Worm (Caenorhabditis elegans) whole organism, L4 larva: Measurements from ENCODE around the gene F17E5.2.

ENCODE experiments used
- aha-1 ChIP-seq: fragments of 150-350 bp; peaks from one replicate; lab custom pipeline; 2014; ENCODE audit warnings: missing biosample characterization, missing genetic modification characterization
- cey-2 ChIP-seq: sonication (generic microtip); optimal IDR thresholded peaks from 3 replicates; lab custom pipeline; 2017; ENCODE audit warnings: missing genetic modification characterization, mild to moderate bottlenecking, missing compliant biosample characterization, antibody characterized with exemption, borderline replicate concordance; ENCODE audit not compliant: insufficient read depth
- egl-27 ChIP-seq: sonication (generic microtip); optimal IDR thresholded peaks from 3 replicates; lab custom pipeline; 2017; ENCODE audit warnings: missing biosample characterization, missing genetic modification reagents, missing genetic modification characterization
- fos-1 ChIP-seq: fragments of 150-350 bp; optimal IDR thresholded peaks from 2 replicates; lab custom pipeline; 2014; ENCODE audit warnings: missing biosample characterization, missing genetic modification characterization
- lsy-2 ChIP-seq, 2 experiments: fragments of 150-350 bp in 1 of 2; sonication (generic microtip) in 1 of 2; optimal IDR thresholded peaks; 2 replicates each; lab custom pipeline; 2014 to 2017; ENCODE audit warnings: missing biosample characterization in 2 of 2, missing genetic modification characterization in 2 of 2
- madf-5 ChIP-seq, 2 experiments: fragments of 200-800 bp; sonication (Bioruptor generic); IDR thresholded peaks; 2 replicates each; pipeline ENCODE4 v1.3.6; 2022; ENCODE audit warnings: missing compliant biosample characterization in 2 of 2, missing genetic modification characterization in 2 of 2
- nhr-76 ChIP-seq: fragments of 150-350 bp; optimal IDR thresholded peaks from 2 replicates; lab custom pipeline; 2014; ENCODE audit warnings: missing biosample characterization, missing genetic modification characterization
- snpc-4 ChIP-seq: fragments of 150-350 bp; optimal IDR thresholded peaks from 2 replicates; lab custom pipeline; 2014; ENCODE audit warnings: missing biosample characterization, missing genetic modification characterization
- spr-3 ChIP-seq: fragments of 200-800 bp; sonication (Bioruptor generic); optimal IDR thresholded peaks from 2 replicates; lab custom pipeline; 2018; ENCODE audit warnings: mild to moderate bottlenecking, missing genetic modification characterization, missing compliant biosample characterization
- unc-39 ChIP-seq: sonication (generic microtip); optimal IDR thresholded peaks from 2 replicates; lab custom pipeline; 2017; ENCODE audit warnings: missing biosample characterization, missing genetic modification characterization

DNA sequence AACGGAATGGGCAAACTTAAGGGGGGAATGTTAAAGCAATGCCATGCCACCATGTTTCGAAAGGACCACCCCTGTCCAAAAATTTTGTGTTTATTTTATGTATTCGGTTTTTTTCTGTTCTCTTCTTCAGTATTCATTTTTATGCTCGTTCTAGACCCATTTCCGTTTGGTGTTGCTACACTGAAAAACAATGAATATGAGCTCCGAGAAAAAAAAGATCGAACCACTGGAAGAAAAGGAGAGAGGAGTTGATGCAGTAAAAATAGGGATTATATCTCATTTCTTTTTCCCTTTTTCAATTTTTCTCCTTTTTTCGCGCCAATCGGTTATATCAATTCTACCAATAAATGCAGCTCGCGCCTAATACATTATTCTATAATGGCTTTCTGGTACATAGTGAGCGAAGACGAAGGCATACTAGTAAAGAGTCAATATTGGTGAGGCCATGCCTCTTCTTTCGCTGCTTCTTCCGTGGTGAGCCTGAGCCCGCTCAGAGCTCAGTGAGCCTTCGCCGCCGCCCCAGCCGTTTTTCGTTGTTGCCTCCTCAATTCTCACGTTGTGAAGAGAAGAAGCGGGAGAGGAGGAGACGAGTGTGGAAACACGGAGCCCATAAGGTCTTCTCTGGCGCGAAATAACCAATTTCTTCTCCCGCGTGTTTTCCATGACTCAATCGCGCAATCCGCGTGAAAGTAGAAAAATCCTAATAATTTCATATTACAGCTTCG lies 46.1 kb downstream of the F17E5.2 start:
- TF ChIP-seq nhr-76: no peak
- no peak for TF ChIP-seq fos-1 (tag; lab: Kevin White, UChicago)
- no peak for TF ChIP-seq lsy-2 (tag; optimal IDR thresholded peaks at IDR 0.05; lab: Kevin White, UChicago)
- no peak for TF ChIP-seq snpc-4 (tag; lab: Kevin White, UChicago)
- no peak for TF ChIP-seq madf-5 (GFP tag; IDR thresholded peaks at IDR 0.05; lab: Robert Waterston, UW)
- TF ChIP-seq egl-27 (tag; lab: Kevin White, UChicago): no peak
- no peak for TF ChIP-seq unc-39 (tag; lab: Kevin White, UChicago)
- peak; percentile 83 for TF ChIP-seq aha-1 (tag; lab: Kevin White, UChicago)
- no peak for TF ChIP-seq cey-2 (tag; lab: Kevin White, UChicago)
- no peak for TF ChIP-seq spr-3 (GFP tag; lab: Kevin White, UChicago)
